Worm (Caenorhabditis elegans): Measurements from ENCODE around the gene hic-1.

- TF ChIP-seq tab-1 (GFP tag; IDR thresholded peaks at IDR 0.05), result no peak
- no peak for TF ChIP-seq flt-1 (GFP tag; IDR thresholded peaks at IDR 0.05)
- TF ChIP-seq cog-1 (tag; optimal IDR thresholded peaks at IDR 0.05), result no peak
- no peak for TF ChIP-seq T22C8.4 (GFP tag; IDR thresholded peaks at IDR 0.05)
Measured at ce11 chrX:6646387-6647061, 47.9 kb upstream of the hic-1 start.

All from whole organism, midembryonic.